Worm (Caenorhabditis elegans): ENCODE measurements around the gene F28B4.3.

- TF ChIP-seq ztf-11 (tag; optimal IDR thresholded peaks at IDR 0.05), result no peak
- TF ChIP-seq blmp-1 (tag; optimal IDR thresholded peaks at IDR 0.05), result no peak
- no peak for TF ChIP-seq zip-8 (tag; optimal IDR thresholded peaks at IDR 0.05)
- TF ChIP-seq lin-13 (tag; optimal IDR thresholded peaks at IDR 0.05), result no peak
- TF ChIP-seq nhr-76 (tag; optimal IDR thresholded peaks at IDR 0.05), result no peak
- no peak for TF ChIP-seq nhr-12 (tag; optimal IDR thresholded peaks at IDR 0.05)
- TF ChIP-seq cnd-1 (tag; optimal IDR thresholded peaks at IDR 0.05), result no peak
- TF ChIP-seq snpc-4 (tag; optimal IDR thresholded peaks at IDR 0.05), result no peak
- TF ChIP-seq mep-1 (tag; optimal IDR thresholded peaks at IDR 0.05), result no peak
These were observed 49.8 kb upstream of the F28B4.3 start for ce11 chrX:3284967-3285366.

Data from whole organism, mixed stage, embryonic.